Fruit fly (Drosophila melanogaster): ENCODE results near the gene Noc1.

- TF ChIP-seq CG1233 (GFP tag; optimal IDR thresholded peaks at IDR 0.05) (no peak), da (GFP tag; optimal IDR thresholded peaks at IDR 0.05) (peak; percentile 39), az2 (GFP tag; optimal IDR thresholded peaks at IDR 0.05) (no peak), BEAF-32 (GFP tag; optimal IDR thresholded peaks at IDR 0.05) (peak; percentile 92), ara (GFP tag; IDR thresholded peaks at IDR 0.05) (no peak), tna (GFP tag; IDR thresholded peaks at IDR 0.05; ENCODE audit: partially characterized antibody) (peak; percentile 76), tin (GFP tag; optimal IDR thresholded peaks at IDR 0.05) (no peak), jigr1 (GFP tag; IDR thresholded peaks at IDR 0.05) (no peak), corto (GFP tag; optimal IDR thresholded peaks at IDR 0.05) (no peak), H15 (GFP tag; IDR thresholded peaks at IDR 0.05) (no peak), CG1529 (GFP tag; optimal IDR thresholded peaks at IDR 0.05) (no peak)
Observed at dm6 chr3L:11123088-11123487, 48.5 kb downstream of the Noc1 start, which contains the start of the genes Ufd1 and NaPi-III.
